Fruit fly (Drosophila melanogaster) Kc167 (cell line): ENCODE results near the gene Polr2C.

Experiments used
- Myc ChIP-seq: fragments of >200 bp; optimal IDR thresholded peaks from 2 replicates; lab custom pipeline; 2017; ENCODE audit warnings: missing external identifiers
- Sin3A ChIP-seq: fragments of >200 bp; optimal IDR thresholded peaks from 2 replicates; lab custom pipeline; 2018; ENCODE audit warnings: missing external identifiers
- h ChIP-seq: fragments of >200 bp; optimal IDR thresholded peaks from 3 replicates; lab custom pipeline; 2018; ENCODE audit warnings: missing external identifiers
- insv ChIP-seq: fragments of >200 bp; optimal IDR thresholded peaks from 3 replicates; lab custom pipeline; 2018; ENCODE audit warnings: missing external identifiers
- psq ChIP-seq: fragments of >200 bp; optimal IDR thresholded peaks from 2 replicates; lab custom pipeline; 2017; ENCODE audit warnings: missing external identifiers
- ttk ChIP-seq: sonication (Bioruptor generic); optimal IDR thresholded peaks from 2 replicates; lab custom pipeline; 2017; ENCODE audit warnings: missing external identifiers

Gene Polr2C

dm6 chr2L:13873147-13873546 is 40.0 kb downstream of the Polr2C start:
- TF ChIP-seq ttk (lab: Kevin White, UChicago): no peak
- TF ChIP-seq insv (lab: Kevin White, UChicago): no peak
- no peak for TF ChIP-seq psq (lab: Kevin White, UChicago)
- no peak for TF ChIP-seq h (lab: Kevin White, UChicago)
- TF ChIP-seq Myc (lab: Kevin White, UChicago): no peak
- no peak for TF ChIP-seq Sin3A (lab: Kevin White, UChicago)

- no peak for TF ChIP-seq h (lab: Kevin White, UChicago)
- TF ChIP-seq insv (lab: Kevin White, UChicago): no peak
- no peak for TF ChIP-seq ttk (lab: Kevin White, UChicago)
- TF ChIP-seq Sin3A (lab: Kevin White, UChicago): no peak
- TF ChIP-seq Myc (lab: Kevin White, UChicago): no peak
- no peak for TF ChIP-seq psq (lab: Kevin White, UChicago)
These were observed 43.6 kb downstream of the Polr2C start for dm6 chr2L:13876698-13877097.

dm6 chr2L:13877934-13878580 is 44.9 kb downstream of the Polr2C start:
- TF ChIP-seq Myc (lab: Kevin White, UChicago) (no peak), insv (lab: Kevin White, UChicago) (no peak), ttk (lab: Kevin White, UChicago) (no peak), Sin3A (lab: Kevin White, UChicago) (no peak), h (lab: Kevin White, UChicago) (no peak), psq (lab: Kevin White, UChicago) (no peak)

- TF ChIP-seq Myc (lab: Kevin White, UChicago): no peak
- no peak for TF ChIP-seq Sin3A (lab: Kevin White, UChicago)
- TF ChIP-seq ttk (lab: Kevin White, UChicago): no peak
- TF ChIP-seq h (lab: Kevin White, UChicago): no peak
- no peak for TF ChIP-seq psq (lab: Kevin White, UChicago)
- TF ChIP-seq insv (lab: Kevin White, UChicago): no peak
These were observed 45.7 kb downstream of the Polr2C start for dm6 chr2L:13878801-13879200.

- TF ChIP-seq Myc (lab: Kevin White, UChicago) (no peak), Sin3A (lab: Kevin White, UChicago) (no peak), insv (lab: Kevin White, UChicago) (no peak), ttk (lab: Kevin White, UChicago) (no peak)
These were observed 48.3 kb downstream of the Polr2C start for dm6 chr2L:13881387-13881902.

- TF ChIP-seq Sin3A (lab: Kevin White, UChicago): no peak
- no peak for TF ChIP-seq psq (lab: Kevin White, UChicago)
- TF ChIP-seq ttk (lab: Kevin White, UChicago): no peak
- TF ChIP-seq Myc (lab: Kevin White, UChicago): no peak
- no peak for TF ChIP-seq h (lab: Kevin White, UChicago)
- no peak for TF ChIP-seq insv (lab: Kevin White, UChicago)
These were observed 48.8 kb downstream of the Polr2C start for dm6 chr2L:13881939-13882338.
